Fruit fly (Drosophila melanogaster) S2 (cell line): Measurements from ENCODE around the gene polybromo.

Experiments used
- CG8478 ChIP-seq: fragments of >200 bp; optimal IDR thresholded peaks from 2 replicates; lab custom pipeline; 2018
- CTCF ChIP-seq, 2 experiments: fragments of >200 bp; optimal IDR thresholded peaks; 2 replicates each; lab custom pipeline; 2018

The polybromo gene

dm6 chr3R:24805048-24805447 is at the start of gene polybromo:
TSS of gene polybromo (minus strand) at chr3R:24805259.
- no peak for TF ChIP-seq CG8478 (lab: Kevin White, UChicago)
- no peak for TF ChIP-seq CTCF (optimal IDR thresholded peaks at IDR 0.05; lab: Kevin White, UChicago)

- TF ChIP-seq CTCF (optimal IDR thresholded peaks at IDR 0.05; lab: Kevin White, UChicago) (no peak), CG8478 (lab: Kevin White, UChicago) (no peak)
Measured at dm6 chr3R:24851429-24851828, 46.4 kb upstream of the polybromo start, which contains the start of gene Nct. TSS of gene Nct (plus strand) at chr3R:24851601.

DNA sequence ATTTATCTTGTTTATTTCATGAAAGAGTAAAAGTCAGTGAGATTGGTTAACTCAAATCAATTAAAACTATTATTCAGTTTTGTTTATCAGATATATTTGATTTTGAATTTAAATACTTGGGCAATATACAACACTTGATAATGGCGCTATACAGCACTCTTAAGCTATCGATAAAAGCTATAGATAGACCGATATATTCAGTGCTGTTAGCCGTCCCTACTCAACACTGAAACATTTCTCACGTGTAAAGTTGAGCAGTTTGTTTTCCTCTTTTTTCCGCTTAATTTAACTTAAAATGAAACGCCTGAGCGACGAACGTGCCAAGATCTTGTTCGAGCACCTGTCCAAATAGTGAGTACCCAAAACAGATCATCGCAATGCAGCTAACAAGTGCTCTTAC is 45.4 kb upstream of the polybromo start, which contains the start of gene CG7006:
Gene CG7006, plus strand, starts transcription at position 208 of the 400 bp plus-strand sequence.
- TF ChIP-seq CG8478 (lab: Kevin White, UChicago) (no peak), CTCF (optimal IDR thresholded peaks at IDR 0.05; lab: Kevin White, UChicago) (no peak)

DNA sequence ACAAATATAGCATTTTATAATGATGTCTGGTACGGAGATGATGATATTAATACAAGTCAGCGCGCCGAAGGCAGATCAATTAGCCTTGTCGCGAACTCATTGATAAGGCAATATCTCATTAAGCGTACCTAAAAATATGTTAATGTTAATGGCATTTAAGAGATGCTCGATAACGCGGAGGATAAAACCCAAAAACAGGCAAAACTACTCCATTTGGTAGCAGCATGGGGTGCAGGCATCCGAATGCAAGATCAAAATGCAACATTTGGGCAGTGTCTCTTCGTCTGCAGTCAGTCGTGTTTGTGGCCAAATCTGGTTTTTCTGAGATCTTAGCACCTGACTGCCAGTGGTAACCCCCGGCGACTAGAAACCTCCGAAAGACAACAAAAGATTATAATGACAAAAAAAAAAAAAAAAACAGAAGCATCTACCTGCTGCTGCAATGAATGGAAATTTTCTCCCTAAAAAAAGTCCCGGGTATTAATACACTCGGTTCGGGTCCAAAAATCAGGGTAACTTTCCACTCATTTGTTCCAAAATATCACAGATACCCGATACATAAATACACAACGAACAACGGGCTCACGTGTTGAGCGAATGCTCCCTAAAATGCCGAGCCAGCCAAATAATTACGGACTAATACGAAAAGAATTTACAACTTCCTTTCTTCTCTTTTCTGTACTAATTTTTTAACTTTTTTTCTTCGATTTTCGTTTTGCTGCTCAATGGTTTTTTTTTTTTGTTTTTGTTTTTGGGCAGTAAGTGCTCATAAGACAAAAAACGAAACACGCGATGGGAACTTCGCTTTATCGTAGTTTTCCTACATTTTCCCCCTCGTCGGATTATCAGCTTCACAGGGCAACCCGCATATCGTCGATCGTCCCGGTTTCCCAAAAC is 41.1 kb upstream of the polybromo start:
- TF ChIP-seq CTCF (optimal IDR thresholded peaks at IDR 0.05; lab: Kevin White, UChicago) (no peak), CG8478 (lab: Kevin White, UChicago) (no peak)

DNA sequence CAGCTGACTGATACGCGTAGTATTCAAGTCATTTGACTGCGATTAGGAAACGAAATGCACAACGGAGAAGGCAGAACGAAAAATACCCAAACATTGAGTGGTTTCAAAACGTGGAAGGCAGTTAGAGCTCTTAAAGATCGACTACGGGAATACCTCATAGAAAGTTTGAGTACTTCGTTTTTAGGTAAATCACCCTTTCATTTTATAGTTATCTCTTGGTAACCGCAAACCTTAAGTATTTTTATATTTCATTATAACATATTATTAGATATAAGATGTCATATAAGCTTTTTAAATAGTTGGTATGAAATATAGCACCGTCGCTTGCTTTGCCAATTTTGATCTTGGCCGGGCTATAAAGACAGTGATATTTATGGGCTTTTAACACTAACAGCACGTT is 40.1 kb upstream of the polybromo start:
- no peak for TF ChIP-seq CTCF (optimal IDR thresholded peaks at IDR 0.05; lab: Kevin White, UChicago)
- TF ChIP-seq CG8478 (lab: Kevin White, UChicago) = no peak

DNA sequence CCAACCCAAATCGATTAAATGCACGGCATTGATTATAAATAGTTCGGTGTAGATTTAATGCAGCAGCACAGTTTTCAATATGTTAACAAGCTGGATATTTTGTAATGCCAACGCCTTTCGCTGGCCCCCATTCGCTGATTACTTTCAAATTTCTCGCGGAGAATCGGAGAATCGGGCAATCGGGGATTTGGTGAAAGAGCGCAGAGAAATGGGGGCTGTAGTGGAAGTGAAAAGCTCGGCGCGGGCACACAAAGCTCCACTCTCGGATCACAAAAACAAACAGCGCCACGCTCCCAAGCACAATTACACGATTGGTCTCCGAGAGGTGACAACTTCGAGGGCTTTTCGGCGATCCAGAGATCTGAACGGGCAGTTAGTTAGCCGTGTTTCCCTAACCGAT is 36.6 kb upstream of the polybromo start, which contains the start of gene Esp:
Gene Esp, plus strand, starts transcription at position 301 of the 400 bp plus-strand sequence.
- TF ChIP-seq CG8478 (lab: Kevin White, UChicago) = no peak
- TF ChIP-seq CTCF (optimal IDR thresholded peaks at IDR 0.05; lab: Kevin White, UChicago) = no peak

dm6 chr3R:24841063-24841462 is 36.0 kb upstream of the polybromo start, which contains the start of gene CG33658:
TSS of gene CG33658 (minus strand) at chr3R:24841163.
- no peak for TF ChIP-seq CTCF (optimal IDR thresholded peaks at IDR 0.05; lab: Kevin White, UChicago)
- no peak for TF ChIP-seq CG8478 (lab: Kevin White, UChicago)

DNA sequence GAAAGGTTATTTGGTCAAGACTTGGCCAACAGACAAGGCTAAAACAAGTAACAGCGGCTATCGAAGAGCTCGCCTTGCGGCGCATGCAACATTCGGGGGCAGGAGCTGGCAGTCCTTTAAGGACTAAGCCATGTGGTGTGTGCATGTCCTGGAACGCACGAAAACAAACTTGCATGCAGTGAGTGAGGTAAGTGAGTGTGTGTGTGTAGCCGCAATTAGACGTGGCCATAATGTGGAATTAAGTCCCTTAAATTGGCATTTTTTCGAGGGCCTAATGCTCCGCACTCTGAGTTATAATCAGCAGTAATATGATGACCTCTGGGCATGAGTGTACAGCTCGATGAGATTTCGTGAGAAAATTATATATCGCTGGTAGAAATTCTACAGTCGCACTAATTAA is 28.6 kb upstream of the polybromo start, which contains the start of gene sosie:
Gene sosie, plus strand, starts transcription at position 301 of the 400 bp plus-strand sequence.
- TF ChIP-seq CTCF (optimal IDR thresholded peaks at IDR 0.05; lab: Kevin White, UChicago) (no peak), CG8478 (lab: Kevin White, UChicago) (no peak)

DNA sequence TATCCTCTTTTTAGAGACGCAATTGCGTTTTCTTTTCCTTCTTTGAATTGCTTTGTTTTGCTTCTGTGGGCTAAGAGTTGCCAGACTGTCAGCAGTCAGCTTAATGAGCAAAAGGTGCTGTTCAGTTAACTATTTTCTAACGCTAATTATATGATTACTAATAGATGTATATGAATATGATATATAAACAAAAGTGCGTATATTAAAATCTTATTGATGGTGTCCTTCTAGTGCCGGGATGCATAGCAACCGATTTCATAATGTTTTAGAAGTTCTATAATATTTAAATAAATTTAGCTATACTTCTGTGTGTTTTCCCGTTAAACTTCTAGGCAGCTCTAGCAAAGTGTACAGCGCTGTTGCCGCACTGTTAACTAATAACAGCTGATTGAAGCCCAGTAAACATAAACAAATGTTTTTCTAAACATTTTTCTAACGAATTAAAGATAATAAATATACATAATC is 24.9 kb upstream of the polybromo start, which contains the start of the genes Kaz and CG43273:
Gene Kaz, minus strand, starts transcription at position 73 of the 465 bp plus-strand sequence.
Gene CG43273, plus strand, starts transcription at position 415 of the 465 bp plus-strand sequence.
- TF ChIP-seq CG8478 (lab: Kevin White, UChicago) (no peak), CTCF (optimal IDR thresholded peaks at IDR 0.05; lab: Kevin White, UChicago) (peak in 1 of 2 experiments; percentile 10)

DNA sequence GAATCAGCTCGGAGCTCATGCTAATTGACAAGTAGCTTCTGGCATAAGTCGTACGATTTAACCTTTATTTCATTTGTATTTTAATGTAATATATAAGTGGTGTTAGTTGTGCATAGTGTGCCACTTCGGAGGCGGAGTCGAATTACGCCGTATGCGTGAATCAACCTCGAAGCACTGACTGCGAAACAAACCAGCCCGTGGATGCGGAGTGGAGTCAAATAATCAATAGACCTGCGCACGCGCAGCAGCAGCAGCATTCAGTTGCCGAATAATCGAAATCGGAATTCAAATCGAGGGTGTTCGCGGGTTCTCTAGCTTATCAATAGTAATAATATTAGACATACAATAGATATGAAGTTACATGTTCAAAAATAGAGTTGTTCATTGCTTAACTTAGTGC is 23.2 kb upstream of the polybromo start, which contains the start of gene RabX4:
Gene RabX4, minus strand, starts transcription at position 176 of the 400 bp plus-strand sequence.
- TF ChIP-seq CTCF (optimal IDR thresholded peaks at IDR 0.05; lab: Kevin White, UChicago) = no peak
- TF ChIP-seq CG8478 (lab: Kevin White, UChicago) = no peak

DNA sequence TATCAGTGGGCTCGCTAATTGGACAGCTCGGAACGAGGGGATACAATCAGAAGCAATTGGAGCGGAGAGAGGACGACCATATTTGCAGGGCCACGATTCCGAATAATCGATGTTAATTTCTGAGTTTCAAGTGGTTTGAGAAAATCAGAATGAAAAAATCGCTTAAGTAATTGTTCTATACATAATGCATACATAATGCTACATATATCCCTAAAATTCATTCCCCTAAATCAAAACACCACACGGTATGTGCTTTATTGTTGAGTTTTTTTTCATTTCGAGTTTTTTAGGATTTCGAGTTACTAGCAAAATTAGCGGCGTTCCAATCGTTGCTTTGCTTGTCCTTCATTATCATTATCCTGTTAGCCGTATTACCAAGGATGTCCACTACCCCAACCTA is 20.5 kb upstream of the polybromo start, which contains the start of gene niki:
Gene niki, minus strand, starts transcription at position 101 of the 400 bp plus-strand sequence.
- TF ChIP-seq CG8478 (lab: Kevin White, UChicago) = no peak
- TF ChIP-seq CTCF (optimal IDR thresholded peaks at IDR 0.05; lab: Kevin White, UChicago) = no peak

dm6 chr3R:24823061-24823460 is 18.0 kb upstream of the polybromo start:
- TF ChIP-seq CG8478 (lab: Kevin White, UChicago) (no peak), CTCF (optimal IDR thresholded peaks at IDR 0.05; lab: Kevin White, UChicago) (no peak)

DNA sequence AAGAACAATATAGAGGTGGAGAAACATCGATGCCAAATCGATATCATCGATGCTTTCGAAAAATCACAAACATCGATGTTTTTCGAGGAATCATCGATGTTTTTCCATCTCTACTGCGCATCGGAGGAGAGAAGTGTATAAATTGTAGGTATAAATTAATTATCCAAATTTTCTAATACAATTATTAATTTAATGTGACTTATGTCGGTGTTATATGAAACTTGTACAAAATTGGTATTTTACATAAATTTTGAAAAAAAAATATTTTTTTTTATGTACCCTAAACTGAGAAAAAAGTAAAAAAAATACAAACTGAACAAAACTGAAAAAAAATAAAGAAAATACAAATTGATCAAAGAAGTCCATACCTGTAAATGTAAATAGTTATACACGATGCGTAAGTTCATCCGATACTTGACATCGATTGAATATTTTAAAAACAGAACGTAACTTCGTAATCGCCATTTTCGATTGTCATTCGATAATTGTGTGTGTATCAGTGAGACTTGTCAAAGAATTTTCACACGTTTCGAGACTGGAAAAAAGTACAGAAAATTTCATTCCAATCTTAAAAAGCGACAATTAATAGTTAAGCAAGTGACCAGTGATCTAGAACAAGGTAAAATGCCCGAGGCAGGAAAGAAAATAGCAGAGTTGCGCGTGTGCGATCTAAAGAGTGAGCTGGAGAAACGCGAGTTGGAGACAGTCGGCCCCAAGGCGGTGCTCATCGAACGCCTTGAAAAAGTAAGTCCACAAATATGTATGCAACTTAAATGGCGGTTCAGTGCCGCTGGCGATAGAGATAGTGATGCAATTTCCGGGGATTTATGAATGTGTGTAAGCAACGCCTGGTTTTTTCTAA is 12.2 kb upstream of the polybromo start, which contains the start of the genes CG5808 and Saf-B:
Gene CG5808, minus strand, starts transcription at position 15 of the 862 bp plus-strand sequence.
Gene Saf-B, plus strand, starts transcription at position 472 of the 862 bp plus-strand sequence.
- TF ChIP-seq CG8478 (lab: Kevin White, UChicago) (no peak), CTCF (optimal IDR thresholded peaks at IDR 0.05; lab: Kevin White, UChicago) (no peak)
